Worm (Caenorhabditis elegans) whole organism, late embryonic: ENCODE results near the gene C08F8.3.

ENCODE experiments used
- ama-1 ChIP-seq: fragments of 150-350 bp; optimal IDR thresholded peaks from 2 replicates; lab custom pipeline; 2014
- ceh-22 ChIP-seq: sonication (generic microtip); optimal IDR thresholded peaks from 2 replicates; lab custom pipeline; 2017; ENCODE audit warnings: missing biosample characterization, missing genetic modification characterization
- ceh-9 ChIP-seq: sonication (generic microtip); optimal IDR thresholded peaks from 2 replicates; lab custom pipeline; 2016; ENCODE audit warnings: mild to moderate bottlenecking, missing genetic modification characterization, inconsistent platforms, missing compliant biosample characterization
- elt-2 ChIP-seq: sonication (generic microtip); optimal IDR thresholded peaks from 2 replicates; lab custom pipeline; 2016; ENCODE audit warnings: missing genetic modification reagents, missing genetic modification characterization, missing compliant biosample characterization
- hlh-13 ChIP-seq: fragments of 200-800 bp; sonication (Bioruptor generic); optimal IDR thresholded peaks from 2 replicates; lab custom pipeline; 2018; ENCODE audit warnings: mild to moderate bottlenecking, missing genetic modification characterization, missing compliant biosample characterization
- rnt-1 ChIP-seq: sonication (generic microtip); optimal IDR thresholded peaks from 2 replicates; lab custom pipeline; 2016; ENCODE audit warnings: missing genetic modification characterization, missing compliant biosample characterization
- tbx-7 ChIP-seq: sonication (generic microtip); optimal IDR thresholded peaks from 2 replicates; lab custom pipeline; 2016; ENCODE audit warnings: missing genotype, missing genetic modification characterization, missing compliant biosample characterization
- ttx-3 ChIP-seq: sonication (generic microtip); optimal IDR thresholded peaks from 2 replicates; lab custom pipeline; 2016; ENCODE audit warnings: missing genetic modification reagents, missing genetic modification characterization, missing compliant biosample characterization

DNA sequence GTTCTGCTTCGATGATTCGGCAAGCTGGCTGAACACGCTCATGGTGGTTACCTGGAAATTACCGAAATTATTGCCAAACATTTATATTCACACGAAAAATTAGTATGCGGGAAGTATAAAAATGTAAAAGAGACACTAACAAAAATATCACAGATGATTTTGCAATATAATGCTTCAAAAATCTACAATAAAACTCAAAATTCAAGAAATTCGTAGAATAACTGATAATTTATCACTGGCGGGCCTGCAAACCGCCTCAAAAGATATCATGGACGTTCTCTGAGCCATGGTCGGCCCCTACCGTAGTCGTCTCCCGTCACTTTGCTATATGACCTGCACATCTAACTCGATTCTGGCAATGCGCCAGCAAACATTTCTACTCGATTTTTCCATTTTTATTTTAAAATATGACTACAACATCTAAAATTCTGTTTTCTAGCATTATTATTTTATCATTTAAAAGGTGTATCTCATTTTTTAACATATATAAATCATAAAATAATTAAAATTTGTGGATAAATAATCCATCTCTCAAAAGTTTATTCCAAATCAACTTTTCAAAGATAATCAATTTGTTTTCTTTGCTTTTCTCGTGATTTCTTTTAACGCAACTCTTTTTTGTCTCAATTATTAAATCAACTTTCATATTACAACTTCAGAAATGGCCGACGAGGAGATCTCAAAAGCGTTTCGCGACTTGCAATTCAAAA, 5.2 kb upstream of the C08F8.3 start, which contains the start of the genes F01G4.6 and pfd-1:
- TF ChIP-seq ama-1 (lab: Kevin White, UChicago) (no peak), elt-2 (peak; percentile 48), ceh-9 (tag; lab: Kevin White, UChicago) (no peak), tbx-7 (tag; lab: Kevin White, UChicago) (no peak), hlh-13 (GFP tag; lab: Kevin White, UChicago) (no peak), ceh-22 (no peak), rnt-1 (peak; percentile 3), ttx-3 (tag; lab: Kevin White, UChicago) (no peak)
